Fruit fly (Drosophila melanogaster) whole organism, wandering third instar larva: ENCODE measurements around the gene His3.3B.

Experiments used
- CrebA ChIP-seq: fragments of 200-800 bp; sonication (Bioruptor generic); optimal IDR thresholded peaks from 2 replicates; lab custom pipeline; 2016; ENCODE audit warnings: missing biosample characterization, mild to moderate bottlenecking, missing genetic modification characterization, borderline replicate concordance
- GATAd ChIP-seq: sonication (Bioruptor generic); optimal IDR thresholded peaks from 2 replicates; lab custom pipeline; 2016; ENCODE audit warnings: missing biosample characterization, missing genetic modification characterization
- Hr78 ChIP-seq: fragments of >200 bp; optimal IDR thresholded peaks from 2 replicates; lab custom pipeline; 2017; ENCODE audit warnings: missing biosample characterization, missing genetic modification characterization
- Mio ChIP-seq: sonication (Bioruptor generic); optimal IDR thresholded peaks from 2 replicates; lab custom pipeline; 2016; ENCODE audit warnings: missing biosample characterization, missing genetic modification characterization
- pan ChIP-seq: fragments of >200 bp; optimal IDR thresholded peaks from 2 replicates; lab custom pipeline; 2017
- sv ChIP-seq: fragments of 200-800 bp; sonication (Bioruptor generic); optimal IDR thresholded peaks from 3 replicates; lab custom pipeline; 2016; ENCODE audit warnings: missing biosample characterization, missing genetic modification characterization
- usp ChIP-seq: fragments of >200 bp; optimal IDR thresholded peaks from 2 replicates; lab custom pipeline; 2017; ENCODE audit warnings: missing biosample characterization, missing genetic modification characterization
- woc ChIP-seq: sonication (Bioruptor generic); optimal IDR thresholded peaks from 2 replicates; lab custom pipeline; 2016; ENCODE audit warnings: missing biosample characterization, mild to moderate bottlenecking, missing genetic modification characterization

DNA sequence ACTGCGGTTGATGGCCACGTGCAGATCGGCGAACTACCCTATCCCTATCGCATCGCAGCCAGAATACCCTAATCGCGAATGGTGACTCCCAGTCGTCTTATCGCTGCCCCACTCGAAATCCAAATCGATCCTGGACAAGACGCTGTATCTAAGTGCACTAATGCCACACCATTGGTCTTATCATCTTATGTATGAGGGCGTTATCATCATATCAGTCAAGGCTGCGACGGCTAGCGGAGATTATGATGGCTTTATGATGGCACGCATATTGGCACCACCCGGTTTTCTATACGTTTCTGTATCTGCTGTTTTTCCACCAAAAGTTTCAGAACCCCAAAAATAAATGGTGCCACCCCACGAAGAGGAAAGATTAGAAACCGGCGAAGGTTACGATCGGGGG lies 43.8 kb upstream of the His3.3B start:
- TF ChIP-seq Hr78: no peak
- no peak for TF ChIP-seq sv (GFP tag; lab: Kevin White, UChicago)
- TF ChIP-seq GATAd (GFP tag; lab: Kevin White, UChicago): no peak
- TF ChIP-seq usp (GFP tag; lab: Kevin White, UChicago): no peak
- TF ChIP-seq pan (lab: Kevin White, UChicago): no peak
- no peak for TF ChIP-seq CrebA (GFP tag; lab: Kevin White, UChicago)
- TF ChIP-seq Mio (GFP tag; lab: Kevin White, UChicago): no peak
- TF ChIP-seq woc (GFP tag; lab: Kevin White, UChicago): no peak
